Worm (Caenorhabditis elegans) whole organism, late embryonic: ENCODE measurements around the gene F17C8.6.

Experiments
- elt-2 ChIP-seq: sonication (generic microtip); optimal IDR thresholded peaks from 2 replicates; lab custom pipeline; 2016; ENCODE audit warnings: missing genetic modification reagents, missing genetic modification characterization, missing compliant biosample characterization
- fax-1 ChIP-seq: sonication (generic microtip); optimal IDR thresholded peaks from 2 replicates; lab custom pipeline; 2016; ENCODE audit warnings: missing genotype, missing genetic modification characterization, missing compliant biosample characterization
- hlh-13 ChIP-seq: fragments of 200-800 bp; sonication (Bioruptor generic); optimal IDR thresholded peaks from 2 replicates; lab custom pipeline; 2018; ENCODE audit warnings: mild to moderate bottlenecking, missing genetic modification characterization, missing compliant biosample characterization
- hlh-30 ChIP-seq: sonication (generic microtip); optimal IDR thresholded peaks from 2 replicates; lab custom pipeline; 2017; ENCODE audit warnings: antibody characterized with exemption, missing genetic modification characterization, missing compliant biosample characterization; ENCODE audit not compliant: insufficient read depth
- mec-3 ChIP-seq: sonication (generic microtip); optimal IDR thresholded peaks from 2 replicates; lab custom pipeline; 2016; ENCODE audit warnings: borderline replicate concordance, missing genetic modification characterization, missing compliant biosample characterization
- pha-4 ChIP-seq: fragments of 150-350 bp; optimal IDR thresholded peaks from 2 replicates; lab custom pipeline; 2018; ENCODE audit warnings: missing biosample characterization, missing genetic modification reagents, missing genetic modification characterization
- pqm-1 ChIP-seq: sonication (generic microtip); optimal IDR thresholded peaks from 2 replicates; lab custom pipeline; 2016; ENCODE audit warnings: missing genetic modification characterization, missing compliant biosample characterization
- rnt-1 ChIP-seq: sonication (generic microtip); optimal IDR thresholded peaks from 2 replicates; lab custom pipeline; 2016; ENCODE audit warnings: missing genetic modification characterization, missing compliant biosample characterization

- TF ChIP-seq hlh-13 (GFP tag; lab: Kevin White, UChicago) (no peak), rnt-1 (tag; lab: Kevin White, UChicago) (no peak), fax-1 (tag; lab: Kevin White, UChicago) (no peak), elt-2 (tag; lab: Kevin White, UChicago) (no peak), pqm-1 (tag; lab: Kevin White, UChicago) (no peak), mec-3 (tag; lab: Kevin White, UChicago) (no peak), pha-4 (tag; lab: Kevin White, UChicago) (no peak), hlh-30 (no peak)
Observed at ce11 chrIII:4715088-4715487, 30.7 kb downstream of the F17C8.6 start, which contains the start of gene him-18.
